Worm (Caenorhabditis elegans) whole organism, young adult: Measurements from ENCODE around the gene Y75B12A.2.

ENCODE experiments used
- B0019.2 ChIP-seq: fragments of 200-800 bp; sonication (Bioruptor generic); conservative IDR thresholded peaks from 2 replicates; pipeline ENCODE4 v1.3.6; 2022; ENCODE audit warnings: missing genetic modification reagents, missing genetic modification characterization, missing compliant biosample characterization
- B0261.1 ChIP-seq: sonication (generic microtip); optimal IDR thresholded peaks from 2 replicates; lab custom pipeline; 2016; ENCODE audit warnings: mild to moderate bottlenecking, missing genetic modification characterization, moderate library complexity, missing compliant biosample characterization
- F37B4.10 ChIP-seq: fragments of 200-800 bp; sonication (Bioruptor generic); IDR thresholded peaks from 2 replicates; pipeline ENCODE4 v1.3.6; 2022; ENCODE audit warnings: missing genetic modification characterization, missing compliant biosample characterization
- F49E8.2 ChIP-seq: sonication (generic microtip); optimal IDR thresholded peaks from 3 replicates; lab custom pipeline; 2017; ENCODE audit warnings: missing genetic modification characterization, mild to moderate bottlenecking, missing compliant biosample characterization, antibody characterized with exemption, moderate library complexity; ENCODE audit not compliant: insufficient read depth
- F52B5.7 ChIP-seq: sonication (generic microtip); optimal IDR thresholded peaks from 2 replicates; lab custom pipeline; 2016; ENCODE audit warnings: mild to moderate bottlenecking, missing genetic modification characterization, missing compliant biosample characterization
- F55B11.4 ChIP-seq: sonication (generic microtip); optimal IDR thresholded peaks from 2 replicates; lab custom pipeline; 2016; ENCODE audit warnings: missing compliant biosample characterization, missing genetic modification characterization, borderline replicate concordance; ENCODE audit not compliant: insufficient read depth
- F57A8.1 ChIP-seq: fragments of 200-800 bp; sonication (Bioruptor generic); optimal IDR thresholded peaks from 2 replicates; lab custom pipeline; 2018; ENCODE audit warnings: mild to moderate bottlenecking, missing genetic modification characterization, moderate library complexity, missing compliant biosample characterization
- K11D2.4 ChIP-seq: fragments of 200-800 bp; sonication (Bioruptor generic); IDR thresholded peaks from 2 replicates; pipeline ENCODE4 v1.3.6; 2022; ENCODE audit warnings: missing genetic modification reagents, missing genetic modification characterization, missing compliant biosample characterization
- T07F8.4 ChIP-seq: sonication (generic microtip); optimal IDR thresholded peaks from 2 replicates; lab custom pipeline; 2016; ENCODE audit warnings: mild to moderate bottlenecking, missing genetic modification characterization, moderate library complexity, missing compliant biosample characterization
- T26A5.8 ChIP-seq: sonication (generic microtip); optimal IDR thresholded peaks from 2 replicates; lab custom pipeline; 2016; ENCODE audit warnings: missing genetic modification characterization, missing compliant biosample characterization
- Y56A3A.18 ChIP-seq: fragments of 200-800 bp; sonication (Bioruptor generic); IDR thresholded peaks from 2 replicates; pipeline ENCODE4 v1.3.6; 2022; ENCODE audit warnings: missing genetic modification reagents, missing genetic modification characterization, missing compliant biosample characterization
- Y79H2A.3 ChIP-seq: fragments of 200-800 bp; sonication (Bioruptor generic); conservative IDR thresholded peaks from 2 replicates; pipeline ENCODE4 v1.3.6; 2022; ENCODE audit warnings: missing genetic modification reagents, missing genetic modification characterization, missing compliant biosample characterization
- aptf-3 ChIP-seq: fragments of 200-800 bp; sonication (Bioruptor generic); IDR thresholded peaks from 2 replicates; pipeline ENCODE4 v1.3.6; 2022; ENCODE audit warnings: missing genetic modification characterization, missing compliant biosample characterization
- atf-7 ChIP-seq: sonication (generic microtip); optimal IDR thresholded peaks from 2 replicates; lab custom pipeline; 2017; ENCODE audit warnings: mild to moderate bottlenecking, missing genetic modification characterization, missing compliant biosample characterization
- athp-1 ChIP-seq: sonication (generic microtip); optimal IDR thresholded peaks from 2 replicates; lab custom pipeline; 2017; ENCODE audit warnings: mild to moderate bottlenecking, missing genetic modification characterization, missing compliant biosample characterization
- attf-6 ChIP-seq: fragments of 200-800 bp; sonication (Bioruptor generic); IDR thresholded peaks from 2 replicates; pipeline ENCODE4 v1.3.6; 2022; ENCODE audit warnings: missing genetic modification reagents, missing genetic modification characterization, missing compliant biosample characterization
- bed-1 ChIP-seq: fragments of 200-800 bp; sonication (Bioruptor generic); IDR thresholded peaks from 2 replicates; pipeline ENCODE4 v1.3.6; 2022; ENCODE audit warnings: missing genetic modification reagents, missing genetic modification characterization, missing compliant biosample characterization
- bed-2 ChIP-seq: fragments of 200-800 bp; sonication (Bioruptor generic); IDR thresholded peaks from 2 replicates; pipeline ENCODE4 v1.3.6; 2022; ENCODE audit warnings: missing genetic modification reagents, missing genetic modification characterization, missing compliant biosample characterization
- ceh-79 ChIP-seq: sonication (generic microtip); optimal IDR thresholded peaks from 2 replicates; lab custom pipeline; 2017; ENCODE audit warnings: mild to moderate bottlenecking, missing genetic modification characterization, missing compliant biosample characterization
- ceh-91 ChIP-seq: fragments of 200-800 bp; sonication (Bioruptor generic); IDR thresholded peaks from 2 replicates; pipeline ENCODE4 v1.3.6; 2022; ENCODE audit warnings: missing genetic modification reagents, missing genetic modification characterization, missing compliant biosample characterization
- die-1 ChIP-seq: sonication (generic microtip); optimal IDR thresholded peaks from 2 replicates; lab custom pipeline; 2016; ENCODE audit warnings: missing genotype, mild to moderate bottlenecking, missing genetic modification characterization, missing compliant biosample characterization
- dpl-1 ChIP-seq: fragments of 150-350 bp; optimal IDR thresholded peaks from 2 replicates; lab custom pipeline; 2014; ENCODE audit warnings: missing biosample characterization, missing genetic modification reagents, missing genetic modification characterization
- egrh-3 ChIP-seq: fragments of 200-800 bp; sonication (Bioruptor generic); IDR thresholded peaks from 2 replicates; pipeline ENCODE4 v1.3.6; 2022; ENCODE audit warnings: missing genetic modification reagents, missing genetic modification characterization, missing compliant biosample characterization
- fkh-3 ChIP-seq: sonication (generic microtip); optimal IDR thresholded peaks from 2 replicates; lab custom pipeline; 2016; ENCODE audit warnings: mild to moderate bottlenecking, missing genetic modification characterization, missing compliant biosample characterization
- gei-17 ChIP-seq: fragments of 200-800 bp; sonication (Bioruptor generic); optimal IDR thresholded peaks from 2 replicates; lab custom pipeline; 2018; ENCODE audit warnings: mild to moderate bottlenecking, missing genetic modification characterization, missing compliant biosample characterization
- hmg-1.2 ChIP-seq: fragments of 200-800 bp; sonication (Bioruptor generic); IDR thresholded peaks from 2 replicates; pipeline ENCODE4 v1.3.6; 2022; ENCODE audit warnings: missing genetic modification reagents, missing genetic modification characterization, missing compliant biosample characterization
- hmg-20 ChIP-seq: fragments of 200-800 bp; sonication (Bioruptor generic); IDR thresholded peaks from 2 replicates; pipeline ENCODE4 v1.3.6; 2022; ENCODE audit warnings: missing genetic modification reagents, missing genetic modification characterization, missing compliant biosample characterization
- hrde-1 ChIP-seq: sonication (generic microtip); optimal IDR thresholded peaks from 2 replicates; lab custom pipeline; 2016; ENCODE audit warnings: missing genetic modification characterization, mild to moderate bottlenecking, missing compliant biosample characterization, moderate library complexity, missing genotype, missing genetic modification reagents, borderline replicate concordance
- hsf-1 ChIP-seq: fragments of 200-800 bp; sonication (Bioruptor generic); IDR thresholded peaks from 2 replicates; pipeline ENCODE4 v1.3.6; 2022; ENCODE audit warnings: missing genetic modification reagents, missing genetic modification characterization, missing compliant biosample characterization
- lin-40 ChIP-seq: sonication (generic microtip); optimal IDR thresholded peaks from 2 replicates; lab custom pipeline; 2016; ENCODE audit warnings: missing genetic modification characterization, mild to moderate bottlenecking, missing compliant biosample characterization, missing genotype, missing genetic modification reagents
- lsl-1 ChIP-seq: fragments of 200-800 bp; sonication (Bioruptor generic); optimal IDR thresholded peaks from 2 replicates; lab custom pipeline; 2018; ENCODE audit warnings: mild to moderate bottlenecking, missing genetic modification characterization, moderate library complexity, missing compliant biosample characterization
- madf-10 ChIP-seq: sonication (generic microtip); optimal IDR thresholded peaks from 2 replicates; lab custom pipeline; 2016; ENCODE audit warnings: mild to moderate bottlenecking, missing genetic modification characterization, missing compliant biosample characterization
- mcd-1 ChIP-seq: fragments of 200-800 bp; sonication (Bioruptor generic); IDR thresholded peaks from 2 replicates; pipeline ENCODE4 v1.3.6; 2022; ENCODE audit warnings: missing genetic modification reagents, missing genetic modification characterization, missing compliant biosample characterization
- mes-4 ChIP-seq: sonication (generic microtip); optimal IDR thresholded peaks from 2 replicates; lab custom pipeline; 2016; ENCODE audit warnings: missing genotype, missing genetic modification characterization, missing compliant biosample characterization
- nfya-1 ChIP-seq: sonication (generic microtip); optimal IDR thresholded peaks from 2 replicates; lab custom pipeline; 2017; ENCODE audit warnings: antibody characterized with exemption, missing compliant biosample characterization, missing genetic modification characterization, borderline replicate concordance; ENCODE audit not compliant: insufficient read depth
- nhr-120 ChIP-seq: fragments of 200-800 bp; sonication (Bioruptor generic); IDR thresholded peaks from 2 replicates; pipeline ENCODE4 v1.3.6; 2022; ENCODE audit warnings: missing genetic modification characterization, missing compliant biosample characterization
- nhr-179 ChIP-seq: sonication (generic microtip); optimal IDR thresholded peaks from 2 replicates; lab custom pipeline; 2016; ENCODE audit warnings: mild to moderate bottlenecking, missing genetic modification characterization, missing compliant biosample characterization
- nhr-27 ChIP-seq: fragments of 200-800 bp; sonication (Bioruptor generic); optimal IDR thresholded peaks from 2 replicates; lab custom pipeline; 2018; ENCODE audit warnings: mild to moderate bottlenecking, missing genetic modification characterization, moderate library complexity, missing compliant biosample characterization
- pbrm-1 ChIP-seq: fragments of 200-800 bp; sonication (Bioruptor generic); IDR thresholded peaks from 2 replicates; pipeline ENCODE4 v1.3.6; 2022; ENCODE audit warnings: missing genetic modification reagents, missing genetic modification characterization, missing compliant biosample characterization
- repo-1 ChIP-seq: sonication (generic microtip); optimal IDR thresholded peaks from 2 replicates; lab custom pipeline; 2017; ENCODE audit warnings: mild to moderate bottlenecking, missing genetic modification characterization, missing compliant biosample characterization
- snpc-1.1 ChIP-seq: sonication (generic microtip); optimal IDR thresholded peaks from 2 replicates; lab custom pipeline; 2017; ENCODE audit warnings: missing genetic modification characterization, mild to moderate bottlenecking, missing compliant biosample characterization, antibody characterized with exemption, moderate library complexity, missing genotype, missing genetic modification reagents; ENCODE audit not compliant: insufficient read depth
- snpc-4 ChIP-seq, 5 experiments: fragments of 150-350 bp in 1 of 5; sonication (generic microtip) in 4 of 5; optimal IDR thresholded peaks; 2 replicates each; lab custom pipeline; 2014 to 2018; ENCODE audit warnings: missing genetic modification characterization in 5 of 5, missing biosample characterization in 3 of 5, antibody characterized with exemption in 2 of 5, mild to moderate bottlenecking in 2 of 5, missing compliant biosample characterization in 2 of 5, missing genotype in 2 of 5, moderate library complexity in 2 of 5, missing genetic modification reagents in 1 of 5
- sptf-2 ChIP-seq: fragments of 200-800 bp; sonication (Bioruptor generic); optimal IDR thresholded peaks from 2 replicates; lab custom pipeline; 2018; ENCODE audit warnings: mild to moderate bottlenecking, missing genetic modification characterization, missing compliant biosample characterization
- zfh-2 ChIP-seq: fragments of 200-800 bp; sonication (Bioruptor generic); conservative IDR thresholded peaks from 2 replicates; pipeline ENCODE4 v1.3.6; 2022; ENCODE audit warnings: missing genetic modification reagents, missing genetic modification characterization, missing compliant biosample characterization
- zim-3 ChIP-seq: sonication (generic microtip); optimal IDR thresholded peaks from 2 replicates; lab custom pipeline; 2017; ENCODE audit warnings: mild to moderate bottlenecking, missing genetic modification characterization, moderate library complexity, missing compliant biosample characterization
- ztf-22 ChIP-seq: fragments of 200-800 bp; sonication (Bioruptor generic); optimal IDR thresholded peaks from 2 replicates; lab custom pipeline; 2018; ENCODE audit warnings: mild to moderate bottlenecking, missing genetic modification characterization, moderate library complexity, missing compliant biosample characterization
- ztf-28 ChIP-seq: fragments of 200-800 bp; sonication (Bioruptor generic); IDR thresholded peaks from 2 replicates; pipeline ENCODE4 v1.3.6; 2022; ENCODE audit warnings: missing genetic modification reagents, missing genetic modification characterization, missing compliant biosample characterization
- ztf-3 ChIP-seq: fragments of 200-800 bp; sonication (Bioruptor generic); optimal IDR thresholded peaks from 2 replicates; lab custom pipeline; 2018; ENCODE audit warnings: mild to moderate bottlenecking, missing genetic modification characterization, missing compliant biosample characterization
- ztf-6 ChIP-seq: fragments of 200-800 bp; sonication (Bioruptor generic); IDR thresholded peaks from 2 replicates; pipeline ENCODE4 v1.3.6; 2022; ENCODE audit warnings: missing genetic modification reagents, missing genetic modification characterization, missing compliant biosample characterization

Y75B12A.2 gene

DNA sequence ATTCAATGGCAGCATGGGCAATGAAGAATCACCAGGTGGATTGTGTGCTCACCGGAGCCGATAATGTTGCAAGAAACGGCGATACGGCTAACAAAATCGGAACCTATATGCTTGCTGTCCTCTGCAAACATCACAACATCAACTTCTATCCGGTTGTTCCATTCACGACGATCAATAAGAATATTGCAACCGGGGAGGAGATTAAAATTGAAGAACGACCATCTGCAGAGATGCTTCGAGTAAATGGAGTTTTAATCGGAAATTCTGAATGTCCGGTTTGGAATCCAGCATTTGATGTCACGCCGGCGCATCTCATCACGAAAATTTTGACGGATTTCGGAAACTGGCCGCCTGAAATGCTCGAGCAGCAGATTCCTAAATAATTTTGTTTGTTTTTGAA, 25.7 kb upstream of the Y75B12A.2 start (continued):
- TF ChIP-seq zfh-2 (GFP tag; lab: Robert Waterston, UW) (no peak), fkh-3 (tag; lab: Kevin White, UChicago) (no peak), repo-1 (tag; lab: Kevin White, UChicago) (peak; percentile 71), Y56A3A.18 (GFP tag; lab: Robert Waterston, UW) (no peak), athp-1 (tag; lab: Kevin White, UChicago) (peak; percentile 82), ztf-6 (no peak), mcd-1 (GFP tag; lab: Robert Waterston, UW) (peak; percentile 51; the same call in 1 of the 2 replicates), hmg-1.2 (GFP tag; lab: Robert Waterston, UW) (peak; percentile 40), nhr-120 (no peak), F52B5.7 (tag; lab: Kevin White, UChicago) (no peak), gei-17 (no peak), hsf-1 (GFP tag; lab: Robert Waterston, UW) (peak; percentile 75), T26A5.8 (no peak), ceh-91 (GFP tag; lab: Robert Waterston, UW) (no peak), hrde-1 (tag; lab: Kevin White, UChicago) (no peak), atf-7 (tag; lab: Kevin White, UChicago) (peak; percentile 18), ztf-28 (GFP tag; lab: Robert Waterston, UW) (no peak), madf-10 (tag; lab: Kevin White, UChicago) (no peak), F49E8.2 (tag; lab: Kevin White, UChicago) (no peak), snpc-4 (GFP tag; optimal IDR thresholded peaks at IDR 0.05; lab: Kevin White, UChicago) (no peak), snpc-4 (tag; optimal IDR thresholded peaks at IDR 0.05; lab: Kevin White, UChicago) (peak in 1 of 4 experiments; percentile 28), B0261.1 (no peak), sptf-2 (GFP tag; lab: Kevin White, UChicago) (no peak), egrh-3 (GFP tag; lab: Robert Waterston, UW) (no peak), mes-4 (tag; lab: Kevin White, UChicago) (no peak), lsl-1 (GFP tag; lab: Kevin White, UChicago) (peak; percentile 30), zim-3 (tag; lab: Kevin White, UChicago) (peak; percentile 33), ceh-79 (tag; lab: Kevin White, UChicago) (no peak), B0019.2 (GFP tag; lab: Robert Waterston, UW) (no peak), bed-2 (GFP tag; lab: Robert Waterston, UW) (no peak), ztf-22 (peak; percentile 5), Y79H2A.3 (GFP tag; lab: Robert Waterston, UW) (no peak), ztf-3 (GFP tag; lab: Kevin White, UChicago) (no peak), T07F8.4 (tag; lab: Kevin White, UChicago) (peak; percentile 34), attf-6 (GFP tag; lab: Robert Waterston, UW) (peak; percentile 57), snpc-1.1 (tag; lab: Kevin White, UChicago) (no peak), bed-1 (GFP tag; lab: Robert Waterston, UW) (no peak), lin-40 (tag; lab: Kevin White, UChicago) (no peak), K11D2.4 (GFP tag; lab: Robert Waterston, UW) (no peak), F37B4.10 (GFP tag; lab: Robert Waterston, UW) (no peak), die-1 (peak; percentile 5), F57A8.1 (GFP tag; lab: Kevin White, UChicago) (no peak), F55B11.4 (tag; lab: Kevin White, UChicago) (no peak), aptf-3 (GFP tag; lab: Robert Waterston, UW) (no peak), nhr-27 (tag; lab: Kevin White, UChicago) (no peak), nfya-1 (no peak), hmg-20 (no peak), nhr-179 (tag; lab: Kevin White, UChicago) (no peak), pbrm-1 (GFP tag; lab: Robert Waterston, UW) (no peak), dpl-1 (GFP tag; lab: Kevin White, UChicago) (no peak)
